Fruit fly (Drosophila melanogaster): ENCODE measurements around the gene CG14414.

CG14414 gene

dm6 chrX:14622179-14622578 is 41.8 kb downstream of the CG14414 start (continued):
- 0 out of 2 replicates have a peak, but pooled peaks have one; percentile 14 for TF ChIP-seq ara (GFP tag; IDR thresholded peaks at IDR 0.05)
- peak; percentile 67 for TF ChIP-seq CG11504 (tag; optimal IDR thresholded peaks at IDR 0.05)
- TF ChIP-seq CG14014 (GFP tag; IDR thresholded peaks at IDR 0.05), result no peak
- peak; percentile 13 for TF ChIP-seq CG12219 (GFP tag; optimal IDR thresholded peaks at IDR 0.05)
- no peak for TF ChIP-seq Gsc (GFP tag; IDR thresholded peaks at IDR 0.05)
- peak; percentile 33 for TF ChIP-seq D19A (tag; optimal IDR thresholded peaks at IDR 0.05)
- no peak for TF ChIP-seq sc (optimal IDR thresholded peaks at IDR 0.05)
- TF ChIP-seq sc (GFP tag; optimal IDR thresholded peaks at IDR 0.05), result no peak
- TF ChIP-seq CG6654 (GFP tag; optimal IDR thresholded peaks at IDR 0.05), result peak; percentile 2
- TF ChIP-seq CG15696 (tag; optimal IDR thresholded peaks at IDR 0.05), result peak; percentile 1
- no peak for TF ChIP-seq CG3726 (GFP tag; IDR thresholded peaks at IDR 0.05)
- TF ChIP-seq Ada2b (GFP tag; IDR thresholded peaks at IDR 0.05), result no peak
- no peak for TF ChIP-seq CG11456 (GFP tag; IDR thresholded peaks at IDR 0.05)
- TF ChIP-seq CG18599 (GFP tag; optimal IDR thresholded peaks at IDR 0.05), result peak; percentile 18
- TF ChIP-seq hbn (GFP tag; IDR thresholded peaks at IDR 0.05; ENCODE audit: partially characterized antibody), result no peak
- TF ChIP-seq Camta (GFP tag; optimal IDR thresholded peaks at IDR 0.05), result no peak
- TF ChIP-seq CG32772 (GFP tag; IDR thresholded peaks at IDR 0.05), result no peak
- no peak for TF ChIP-seq CG2889 (GFP tag; IDR thresholded peaks at IDR 0.05)
- TF ChIP-seq CG8924 (tag; optimal IDR thresholded peaks at IDR 0.05), result peak; percentile 34
- TF ChIP-seq CG18262 (tag; optimal IDR thresholded peaks at IDR 0.05), result peak; percentile 68
- no peak for TF ChIP-seq Ravus (GFP tag; IDR thresholded peaks at IDR 0.05)
- TF ChIP-seq lilli (GFP tag; optimal IDR thresholded peaks at IDR 0.05), result no peak
- no peak for TF ChIP-seq run (tag; optimal IDR thresholded peaks at IDR 0.05)
- peak; percentile 13 for TF ChIP-seq CG8359 (GFP tag; optimal IDR thresholded peaks at IDR 0.05; ENCODE audit: borderline replicate concordance)
- peak; percentile 53; the same call in 2 of the 3 replicates for TF ChIP-seq CG17361 (GFP tag; IDR thresholded peaks at IDR 0.05)
- no peak for TF ChIP-seq fru (optimal IDR thresholded peaks at IDR 0.05)
- no peak for TF ChIP-seq crol (GFP tag; IDR thresholded peaks at IDR 0.05)
- no peak for TF ChIP-seq ro (GFP tag; IDR thresholded peaks at IDR 0.05)
- TF ChIP-seq CG4820 (GFP tag; optimal IDR thresholded peaks at IDR 0.05), result peak; percentile 35
- TF ChIP-seq caup (GFP tag; optimal IDR thresholded peaks at IDR 0.05; ENCODE audit: severe bottlenecking), result no peak
- no peak for TF ChIP-seq CG3995 (GFP tag; optimal IDR thresholded peaks at IDR 0.05)
- no peak for TF ChIP-seq C15 (GFP tag; IDR thresholded peaks at IDR 0.05)
- no peak for TF ChIP-seq E2f1 (GFP tag; IDR thresholded peaks at IDR 0.05)
- TF ChIP-seq insv (GFP tag; optimal IDR thresholded peaks at IDR 0.05), result no peak
- no peak for TF ChIP-seq z (GFP tag; IDR thresholded peaks at IDR 0.05)
- TF ChIP-seq row (GFP tag; IDR thresholded peaks at IDR 0.05), result peak; percentile 44; the same call in 2 of the 3 replicates
- TF ChIP-seq Meics (GFP tag; optimal IDR thresholded peaks at IDR 0.05), result no peak
- TF ChIP-seq twi (tag; optimal IDR thresholded peaks at IDR 0.05), result peak; percentile 18
- TF ChIP-seq bigmax (GFP tag; optimal IDR thresholded peaks at IDR 0.05), result no peak
- TF ChIP-seq otp (GFP tag; IDR thresholded peaks at IDR 0.05), result 0 out of 3 replicates have a peak, but pooled peaks have one; percentile 45
- no peak for TF ChIP-seq CG30020 (tag; optimal IDR thresholded peaks at IDR 0.05)
- TF ChIP-seq CG10267 (tag; optimal IDR thresholded peaks at IDR 0.05), result peak; percentile 29
- TF ChIP-seq pan (optimal IDR thresholded peaks at IDR 0.05), result no peak
- TF ChIP-seq pan (GFP tag; optimal IDR thresholded peaks at IDR 0.05 in 1 of 2, IDR thresholded peaks at IDR 0.05 in 1 of 2), result peak in 1 of 2 experiments; percentile 34
- no peak for TF ChIP-seq peb (GFP tag; IDR thresholded peaks at IDR 0.05)
- no peak for TF ChIP-seq CG18619 (GFP tag; optimal IDR thresholded peaks at IDR 0.05)
- no peak for TF ChIP-seq Nf-YB (GFP tag; optimal IDR thresholded peaks at IDR 0.05)
- no peak for TF ChIP-seq CG12744 (GFP tag; optimal IDR thresholded peaks at IDR 0.05)
- TF ChIP-seq ewg (GFP tag; optimal IDR thresholded peaks at IDR 0.05), result peak; percentile 42
- peak; percentile 6 for TF ChIP-seq CG8089 (GFP tag; optimal IDR thresholded peaks at IDR 0.05)
- TF ChIP-seq unpg (GFP tag; optimal IDR thresholded peaks at IDR 0.05), result peak; percentile 54
- peak; percentile 34 for TF ChIP-seq pnt (GFP tag; optimal IDR thresholded peaks at IDR 0.05)
- TF ChIP-seq NFAT (GFP tag; IDR thresholded peaks at IDR 0.05), result no peak

Measured in whole organism, embryonic.